Fruit fly (Drosophila melanogaster) whole organism, embryonic: ENCODE measurements around the gene CG15461.

Experiments
- B-H2 ChIP-seq: fragments of 200-800 bp; sonication (Bioruptor generic); optimal IDR thresholded peaks from 2 replicates; lab custom pipeline; 2018; ENCODE audit warnings: missing biosample characterization, mild to moderate bottlenecking, missing genetic modification characterization
- CG10147 ChIP-seq: fragments of 200-800 bp; sonication (Bioruptor generic); optimal IDR thresholded peaks from 2 replicates; lab custom pipeline; 2019; ENCODE audit warnings: missing biosample characterization, mild to moderate bottlenecking, missing genetic modification characterization, moderate library complexity
- CG11723 ChIP-seq: fragments of 200-800 bp; sonication (Bioruptor generic); optimal IDR thresholded peaks from 2 replicates; lab custom pipeline; 2017; ENCODE audit warnings: missing biosample characterization, mild to moderate bottlenecking, missing genetic modification characterization
- CG12744 ChIP-seq: fragments of 200-800 bp; sonication (Bioruptor generic); optimal IDR thresholded peaks from 2 replicates; lab custom pipeline; 2016; ENCODE audit warnings: missing biosample characterization, missing genetic modification characterization
- CG12942 ChIP-seq: fragments of 200-800 bp; sonication (Bioruptor generic); optimal IDR thresholded peaks from 3 replicates; lab custom pipeline; 2016; ENCODE audit warnings: missing biosample characterization, missing genetic modification characterization
- CG17359 ChIP-seq: fragments of 200-800 bp; sonication (Bioruptor generic); optimal IDR thresholded peaks from 3 replicates; lab custom pipeline; 2018; ENCODE audit warnings: missing biosample characterization, mild to moderate bottlenecking, missing genetic modification characterization, moderate library complexity
- CG2116 ChIP-seq: fragments of 200-800 bp; sonication (Bioruptor generic); optimal IDR thresholded peaks from 3 replicates; lab custom pipeline; 2018; ENCODE audit warnings: missing biosample characterization, mild to moderate bottlenecking, missing genetic modification characterization
- CG32532 ChIP-seq: fragments of 200-800 bp; sonication (Bioruptor generic); IDR thresholded peaks from 2 replicates; pipeline ENCODE4 v1.3.6; 2022; ENCODE audit warnings: missing biosample characterization, missing genetic modification characterization
- CG3726 ChIP-seq: fragments of 200-800 bp; sonication (Bioruptor generic); IDR thresholded peaks from 3 replicates; pipeline ENCODE4, ENCODE4 v1.3.6; 2022; ENCODE audit warnings: missing biosample characterization, missing genetic modification characterization
- CG42726 ChIP-seq: fragments of 200-800 bp; sonication (Bioruptor generic); IDR thresholded peaks from 2 replicates; pipeline ENCODE4 v1.3.6; 2022; ENCODE audit warnings: missing biosample characterization, missing genetic modification characterization; ENCODE audit not compliant: partially characterized antibody
- CG4404 ChIP-seq: fragments of 200-800 bp; sonication (Bioruptor generic); IDR thresholded peaks from 2 replicates; pipeline ENCODE4 v1.3.6; 2022; ENCODE audit warnings: missing biosample characterization, missing genetic modification characterization
- CG6854 ChIP-seq: fragments of 200-800 bp; sonication (Bioruptor generic); optimal IDR thresholded peaks from 3 replicates; lab custom pipeline; 2017; ENCODE audit warnings: missing biosample characterization, mild to moderate bottlenecking, missing genetic modification characterization
- CG8388 ChIP-seq: fragments of 200-800 bp; sonication (Bioruptor generic); optimal IDR thresholded peaks from 2 replicates; lab custom pipeline; 2019; ENCODE audit warnings: missing biosample characterization, mild to moderate bottlenecking, missing genetic modification characterization, moderate library complexity
- CoRest ChIP-seq: fragments of 200-800 bp; sonication (Bioruptor generic); optimal IDR thresholded peaks from 3 replicates; lab custom pipeline; 2018; ENCODE audit warnings: missing biosample characterization, mild to moderate bottlenecking, missing genetic modification characterization, moderate library complexity
- Ets97D ChIP-seq: fragments of 200-800 bp; sonication (Bioruptor generic); optimal IDR thresholded peaks from 3 replicates; lab custom pipeline; 2016; ENCODE audit warnings: missing biosample characterization, missing genetic modification characterization
- Fer3 ChIP-seq: fragments of 200-800 bp; sonication (Bioruptor generic); optimal IDR thresholded peaks from 2 replicates; lab custom pipeline; 2018; ENCODE audit warnings: missing biosample characterization, mild to moderate bottlenecking, missing genetic modification characterization, moderate library complexity
- Gsc ChIP-seq: fragments of 200-800 bp; sonication (Bioruptor generic); IDR thresholded peaks from 2 replicates; pipeline ENCODE4 v1.3.6; 2022; ENCODE audit warnings: missing biosample characterization, missing genetic modification characterization
- HLH3B ChIP-seq: fragments of 200-800 bp; sonication (Bioruptor generic); IDR thresholded peaks from 2 replicates; pipeline ENCODE4 v1.3.6; 2022; ENCODE audit warnings: missing biosample characterization, missing genetic modification characterization
- Hr3 ChIP-seq: fragments of 200-800 bp; sonication (Bioruptor generic); optimal IDR thresholded peaks from 3 replicates; lab custom pipeline; 2016; ENCODE audit warnings: missing biosample characterization, missing genetic modification characterization
- MESR4 ChIP-seq: fragments of 200-800 bp; sonication (Bioruptor generic); optimal IDR thresholded peaks from 2 replicates; lab custom pipeline; 2018; ENCODE audit warnings: missing biosample characterization, mild to moderate bottlenecking, missing genetic modification characterization, moderate library complexity
- Med ChIP-seq: fragments of 200-800 bp; sonication (Bioruptor generic); peaks from one replicate; lab custom pipeline; 2016; ENCODE audit warnings: missing biosample characterization, missing genetic modification characterization, mild to moderate bottlenecking, inconsistent platforms, moderate library complexity
- NC2α ChIP-seq: fragments of 200-800 bp; sonication (Bioruptor generic); optimal IDR thresholded peaks from 2 replicates; lab custom pipeline; 2016; ENCODE audit warnings: missing biosample characterization, missing genetic modification characterization
- Nf-YB ChIP-seq: fragments of 200-800 bp; sonication (Bioruptor generic); optimal IDR thresholded peaks from 3 replicates; lab custom pipeline; 2019; ENCODE audit warnings: missing biosample characterization, mild to moderate bottlenecking, missing genetic modification characterization, moderate library complexity
- NfI ChIP-seq: fragments of 200-800 bp; sonication (Bioruptor generic); optimal IDR thresholded peaks from 3 replicates; lab custom pipeline; 2018; ENCODE audit warnings: missing biosample characterization, mild to moderate bottlenecking, missing genetic modification characterization, moderate library complexity
- Rfx ChIP-seq: fragments of 200-800 bp; sonication (Bioruptor generic); IDR thresholded peaks from 2 replicates; pipeline ENCODE4 v1.3.6; 2022; ENCODE audit warnings: missing biosample characterization, missing genetic modification characterization
- Spps ChIP-seq: fragments of 200-800 bp; sonication (Bioruptor generic); optimal IDR thresholded peaks from 2 replicates; lab custom pipeline; 2018; ENCODE audit warnings: missing biosample characterization, mild to moderate bottlenecking, missing genetic modification characterization
- Stat92E ChIP-seq, 3 experiments: fragments of >200 bp in 2 of 3; fragments of 200-800 bp in 1 of 3; sonication (Bioruptor generic) in 1 of 3; optimal IDR thresholded peaks; 2 replicates each; lab custom pipeline; 2017 to 2019; ENCODE audit warnings: missing biosample characterization in 3 of 3, missing genetic modification characterization in 3 of 3, mild to moderate bottlenecking in 1 of 3, moderate library complexity in 1 of 3
- bbx ChIP-seq: fragments of 200-800 bp; sonication (Bioruptor generic); IDR thresholded peaks from 2 replicates; pipeline ENCODE4 v1.3.6; 2022; ENCODE audit warnings: missing biosample characterization, missing genetic modification characterization; ENCODE audit not compliant: partially characterized antibody
- dan ChIP-seq: fragments of 200-800 bp; sonication (Bioruptor generic); IDR thresholded peaks from 2 replicates; pipeline ENCODE4 v1.3.6; 2022; ENCODE audit warnings: missing biosample characterization, missing genetic modification characterization
- dimm ChIP-seq: fragments of 200-800 bp; sonication (Bioruptor generic); IDR thresholded peaks from 2 replicates; pipeline ENCODE4 v1.3.6; 2022; ENCODE audit warnings: missing biosample characterization, missing genetic modification characterization
- gce ChIP-seq: fragments of 200-800 bp; sonication (Bioruptor generic); IDR thresholded peaks from 3 replicates; pipeline ENCODE4 v1.3.6; 2022; ENCODE audit warnings: missing biosample characterization, missing genetic modification characterization
- gem ChIP-seq: fragments of 200-800 bp; sonication (Bioruptor generic); optimal IDR thresholded peaks from 2 replicates; lab custom pipeline; 2019; ENCODE audit warnings: missing biosample characterization, mild to moderate bottlenecking, missing genetic modification characterization, moderate library complexity
- gt ChIP-seq: fragments of 200-800 bp; sonication (Bioruptor generic); IDR thresholded peaks from 2 replicates; pipeline ENCODE4 v1.3.6; 2022; ENCODE audit warnings: missing biosample characterization, missing genetic modification characterization
- h ChIP-seq: fragments of >200 bp; optimal IDR thresholded peaks from 2 replicates; lab custom pipeline; 2017
- hbn ChIP-seq: fragments of 200-800 bp; sonication (Bioruptor generic); IDR thresholded peaks from 2 replicates; pipeline ENCODE4 v1.3.6; 2022; ENCODE audit warnings: missing biosample characterization, missing genetic modification characterization; ENCODE audit not compliant: partially characterized antibody
- hth ChIP-seq: fragments of >200 bp; optimal IDR thresholded peaks from 2 replicates; lab custom pipeline; 2017; ENCODE audit warnings: inconsistent platforms
- ken ChIP-seq: fragments of 200-800 bp; sonication (Bioruptor generic); IDR thresholded peaks from 3 replicates; pipeline ENCODE4 v1.3.6; 2022; ENCODE audit warnings: missing biosample characterization, missing genetic modification characterization
- knrl ChIP-seq: fragments of 200-800 bp; sonication (Bioruptor generic); IDR thresholded peaks from 3 replicates; pipeline ENCODE4 v1.3.6; 2022; ENCODE audit warnings: missing biosample characterization, missing genetic modification characterization; ENCODE audit not compliant: partially characterized antibody
- nerfin-1 ChIP-seq: fragments of 200-800 bp; sonication (Bioruptor generic); optimal IDR thresholded peaks from 3 replicates; lab custom pipeline; 2019; ENCODE audit warnings: missing biosample characterization, mild to moderate bottlenecking, missing genetic modification characterization, moderate library complexity
- org-1 ChIP-seq: fragments of 200-800 bp; sonication (Bioruptor generic); optimal IDR thresholded peaks from 2 replicates; lab custom pipeline; 2017; ENCODE audit warnings: missing biosample characterization, missing genetic modification characterization
- pum ChIP-seq: fragments of 200-800 bp; sonication (Bioruptor generic); optimal IDR thresholded peaks from 2 replicates; lab custom pipeline; 2016; ENCODE audit warnings: missing biosample characterization, missing genetic modification characterization
- ranshi ChIP-seq: fragments of 200-800 bp; sonication (Bioruptor generic); IDR thresholded peaks from 2 replicates; pipeline ENCODE4 v1.3.6; 2022; ENCODE audit warnings: missing biosample characterization, missing genetic modification characterization
- run ChIP-seq: fragments of 200-800 bp; sonication (Bioruptor generic); optimal IDR thresholded peaks from 3 replicates; lab custom pipeline; 2018; ENCODE audit warnings: missing biosample characterization, mild to moderate bottlenecking, missing genetic modification characterization
- schlank ChIP-seq: fragments of 200-800 bp; sonication (Bioruptor generic); optimal IDR thresholded peaks from 2 replicates; lab custom pipeline; 2018; ENCODE audit warnings: missing biosample characterization, mild to moderate bottlenecking, missing genetic modification characterization
- sens-2 ChIP-seq: fragments of 200-800 bp; sonication (Bioruptor generic); IDR thresholded peaks from 2 replicates; pipeline ENCODE4 v1.3.6; 2022; ENCODE audit warnings: missing biosample characterization, missing genetic modification characterization
- sisA ChIP-seq: fragments of 200-800 bp; sonication (Bioruptor generic); IDR thresholded peaks from 2 replicates; pipeline ENCODE4 v1.3.6; 2022; ENCODE audit warnings: missing biosample characterization, missing genetic modification characterization
- stc ChIP-seq: fragments of 200-800 bp; sonication (Bioruptor generic); IDR thresholded peaks from 2 replicates; pipeline ENCODE4 v1.3.6; 2022; ENCODE audit warnings: missing biosample characterization, missing genetic modification characterization
- stwl ChIP-seq: fragments of 200-800 bp; sonication (Bioruptor generic); optimal IDR thresholded peaks from 3 replicates; lab custom pipeline; 2018; ENCODE audit warnings: missing biosample characterization, mild to moderate bottlenecking, missing genetic modification characterization, moderate library complexity
- tll ChIP-seq, 2 experiments: fragments of 200-800 bp in 1 of 2; fragments of >200 bp in 1 of 2; sonication (Bioruptor generic) in 1 of 2; optimal IDR thresholded peaks; 2 replicates each; lab custom pipeline; 2017 to 2019; ENCODE audit warnings: missing biosample characterization in 2 of 2, missing genetic modification characterization in 2 of 2, mild to moderate bottlenecking in 1 of 2, moderate library complexity in 1 of 2
- zfh1 ChIP-seq: fragments of 200-800 bp; sonication (Bioruptor generic); IDR thresholded peaks from 3 replicates; pipeline ENCODE4 v1.3.6; 2022; ENCODE audit warnings: missing biosample characterization, missing genetic modification characterization

The CG15461 gene

DNA sequence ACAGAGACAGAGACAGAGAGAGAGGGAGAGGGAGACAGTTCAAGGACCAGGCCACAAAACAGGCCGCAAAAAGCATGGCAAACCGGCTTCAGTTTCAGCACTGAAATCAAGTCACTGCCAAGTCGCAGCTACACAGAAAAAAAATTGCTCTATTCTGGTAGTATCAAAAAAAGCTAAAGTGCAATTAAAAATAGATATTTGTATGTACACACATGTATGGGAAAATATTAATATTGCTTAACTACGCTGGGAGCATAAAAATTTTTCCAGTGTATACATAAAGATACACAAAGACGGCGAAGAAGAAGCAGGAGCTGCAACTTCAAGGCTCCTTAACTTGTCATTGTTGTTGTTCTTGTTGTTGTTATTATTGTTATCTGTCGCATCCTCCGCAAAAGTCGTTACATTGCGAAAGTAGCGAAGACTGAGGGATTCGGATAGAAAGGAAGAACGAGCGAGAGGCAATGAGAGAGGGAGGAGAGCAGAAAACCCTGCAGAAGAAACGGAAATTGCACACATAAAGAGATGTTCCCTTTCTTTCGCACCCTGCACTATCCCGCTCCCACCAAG, 15.1 kb downstream of the CG15461 start (continued):
- 0 out of 2 replicates have a peak, but pooled peaks have one; percentile 24 for TF ChIP-seq stc (GFP tag; lab: Robert Waterston, UW)
- TF ChIP-seq CG2116 (GFP tag; lab: Kevin White, UChicago), result no peak
- TF ChIP-seq h (lab: Kevin White, UChicago), result no peak
- TF ChIP-seq stwl, result no peak
- no peak for TF ChIP-seq org-1
- TF ChIP-seq run (tag; lab: Kevin White, UChicago), result no peak
- no peak for TF ChIP-seq knrl (GFP tag; lab: Robert Waterston, UW)
- TF ChIP-seq MESR4, result no peak
- TF ChIP-seq bbx, result no peak
- no peak for TF ChIP-seq ranshi (GFP tag; lab: Robert Waterston, UW)
- TF ChIP-seq Nf-YB (GFP tag; lab: Kevin White, UChicago), result no peak
- no peak for TF ChIP-seq dan (GFP tag; lab: Robert Waterston, UW)
- TF ChIP-seq Fer3 (tag; lab: Kevin White, UChicago), result no peak
- no peak for TF ChIP-seq CG12942 (GFP tag; lab: Kevin White, UChicago)
- TF ChIP-seq CG32532 (GFP tag; lab: Robert Waterston, UW), result peak; percentile 20; the same call in 1 of the 2 replicates
- TF ChIP-seq pum (GFP tag; lab: Kevin White, UChicago), result peak; percentile 26
- TF ChIP-seq HLH3B (GFP tag; lab: Robert Waterston, UW), result peak; percentile 6; the same call in 1 of the 2 replicates
- no peak for TF ChIP-seq dimm (GFP tag; lab: Robert Waterston, UW)
- TF ChIP-seq CG10147 (GFP tag; lab: Kevin White, UChicago), result no peak
- TF ChIP-seq gt (GFP tag; lab: Robert Waterston, UW), result no peak
- no peak for TF ChIP-seq ken (GFP tag; lab: Robert Waterston, UW)
- no peak for TF ChIP-seq Ets97D (GFP tag; lab: Kevin White, UChicago)
- no peak for TF ChIP-seq gce (GFP tag; lab: Robert Waterston, UW)
- TF ChIP-seq Stat92E (GFP tag; optimal IDR thresholded peaks at IDR 0.05; lab: Kevin White, UChicago), result no peak
- TF ChIP-seq Gsc (GFP tag; lab: Robert Waterston, UW), result no peak
- 0 out of 2 replicates have a peak, but pooled peaks have one; percentile 14 for TF ChIP-seq sens-2 (GFP tag; lab: Robert Waterston, UW)
- no peak for TF ChIP-seq sisA (GFP tag; lab: Robert Waterston, UW)
- TF ChIP-seq CG6854 (GFP tag; lab: Kevin White, UChicago), result no peak
- no peak for TF ChIP-seq Spps
- TF ChIP-seq zfh1, result 0 out of 3 replicates have a peak, but pooled peaks have one; percentile 8
- 0 out of 2 replicates have a peak, but pooled peaks have one; percentile 9 for TF ChIP-seq CG4404
- no peak for TF ChIP-seq B-H2 (GFP tag; lab: Kevin White, UChicago)
- TF ChIP-seq CG3726 (GFP tag; lab: Robert Waterston, UW), result no peak
- TF ChIP-seq CG8388 (GFP tag; lab: Kevin White, UChicago), result peak; percentile 13
- no peak for TF ChIP-seq nerfin-1 (tag; lab: Kevin White, UChicago)
- TF ChIP-seq tll (GFP tag; optimal IDR thresholded peaks at IDR 0.05; lab: Kevin White, UChicago), result no peak
- TF ChIP-seq schlank (tag; lab: Kevin White, UChicago), result no peak
- peak; percentile 4 for TF ChIP-seq NfI (GFP tag; lab: Kevin White, UChicago)
- no peak for TF ChIP-seq hbn (GFP tag; lab: Robert Waterston, UW)
- TF ChIP-seq CoRest (tag; lab: Kevin White, UChicago), result peak; percentile 28
- TF ChIP-seq Rfx (GFP tag; lab: Robert Waterston, UW), result peak; percentile 25; the same call in 1 of the 2 replicates
- peak; percentile 90 for TF ChIP-seq Med
- peak; percentile 71 for TF ChIP-seq gem
- TF ChIP-seq CG17359 (tag; lab: Kevin White, UChicago), result peak; percentile 4
- TF ChIP-seq NC2α, result no peak
- TF ChIP-seq Hr3 (GFP tag; lab: Kevin White, UChicago), result peak; percentile 6
- TF ChIP-seq CG11723 (GFP tag; lab: Kevin White, UChicago), result no peak
- no peak for TF ChIP-seq CG42726 (GFP tag; lab: Robert Waterston, UW)
- no peak for TF ChIP-seq CG12744
- no peak for TF ChIP-seq hth (lab: Kevin White, UChicago)
